Worm (Caenorhabditis elegans): Measurements from ENCODE around the gene abts-3.

abts-3 gene

ce11 chrII:6138138-6138537 lies 5.4 kb downstream of the abts-3 start:
- TF ChIP-seq med-1 (GFP tag; optimal IDR thresholded peaks at IDR 0.05; ENCODE audit: insufficient read depth) (no peak), cog-1 (tag; optimal IDR thresholded peaks at IDR 0.05) (no peak), ztf-29 (GFP tag; IDR thresholded peaks at IDR 0.05) (no peak), ztf-23 (GFP tag; IDR thresholded peaks at IDR 0.05) (no peak), tab-1 (GFP tag; IDR thresholded peaks at IDR 0.05) (no peak), ref-1 (GFP tag; conservative IDR thresholded peaks at IDR 0.05) (no peak), T22C8.4 (GFP tag; IDR thresholded peaks at IDR 0.05) (no peak), klf-2 (GFP tag; conservative IDR thresholded peaks at IDR 0.05) (no peak), flt-1 (GFP tag; IDR thresholded peaks at IDR 0.05) (no peak)

- no peak for TF ChIP-seq ztf-29 (GFP tag; IDR thresholded peaks at IDR 0.05)
- no peak for TF ChIP-seq klf-2 (GFP tag; conservative IDR thresholded peaks at IDR 0.05)
- TF ChIP-seq ref-1 (GFP tag; conservative IDR thresholded peaks at IDR 0.05), result no peak
- no peak for TF ChIP-seq med-1 (GFP tag; optimal IDR thresholded peaks at IDR 0.05; ENCODE audit: insufficient read depth)
- no peak for TF ChIP-seq T22C8.4 (GFP tag; IDR thresholded peaks at IDR 0.05)
- no peak for TF ChIP-seq tab-1 (GFP tag; IDR thresholded peaks at IDR 0.05)
- TF ChIP-seq cog-1 (tag; optimal IDR thresholded peaks at IDR 0.05), result no peak
- no peak for TF ChIP-seq ztf-23 (GFP tag; IDR thresholded peaks at IDR 0.05)
Measured at ce11 chrII:6139484-6139883, 6.8 kb downstream of the abts-3 start.

- TF ChIP-seq ztf-29 (GFP tag; IDR thresholded peaks at IDR 0.05) (no peak), cog-1 (tag; optimal IDR thresholded peaks at IDR 0.05) (no peak), T22C8.4 (GFP tag; IDR thresholded peaks at IDR 0.05) (no peak), klf-2 (GFP tag; conservative IDR thresholded peaks at IDR 0.05) (no peak), tab-1 (GFP tag; IDR thresholded peaks at IDR 0.05) (no peak), ztf-23 (GFP tag; IDR thresholded peaks at IDR 0.05) (no peak), flt-1 (GFP tag; IDR thresholded peaks at IDR 0.05) (no peak)
Measured at ce11 chrII:6142539-6142938, 9.8 kb downstream of the abts-3 start.

ce11 chrII:6147131-6147530 lies 14.4 kb downstream of the abts-3 start:
- TF ChIP-seq ztf-23 (GFP tag; IDR thresholded peaks at IDR 0.05) (no peak), klf-2 (GFP tag; conservative IDR thresholded peaks at IDR 0.05) (no peak), cog-1 (tag; optimal IDR thresholded peaks at IDR 0.05) (no peak), T22C8.4 (GFP tag; IDR thresholded peaks at IDR 0.05) (no peak), flt-1 (GFP tag; IDR thresholded peaks at IDR 0.05) (no peak), ztf-29 (GFP tag; IDR thresholded peaks at IDR 0.05) (no peak), ref-1 (GFP tag; conservative IDR thresholded peaks at IDR 0.05) (no peak), tab-1 (GFP tag; IDR thresholded peaks at IDR 0.05) (no peak), med-1 (GFP tag; optimal IDR thresholded peaks at IDR 0.05; ENCODE audit: insufficient read depth) (no peak)

- TF ChIP-seq ref-1 (GFP tag; conservative IDR thresholded peaks at IDR 0.05) (no peak), ztf-23 (GFP tag; IDR thresholded peaks at IDR 0.05) (no peak), tab-1 (GFP tag; IDR thresholded peaks at IDR 0.05) (no peak), cog-1 (tag; optimal IDR thresholded peaks at IDR 0.05) (no peak), T22C8.4 (GFP tag; IDR thresholded peaks at IDR 0.05) (no peak), ztf-29 (GFP tag; IDR thresholded peaks at IDR 0.05) (no peak), klf-2 (GFP tag; conservative IDR thresholded peaks at IDR 0.05) (no peak), med-1 (GFP tag; optimal IDR thresholded peaks at IDR 0.05; ENCODE audit: insufficient read depth) (no peak), flt-1 (GFP tag; IDR thresholded peaks at IDR 0.05) (no peak)
Measured at ce11 chrII:6148369-6148768, 15.7 kb downstream of the abts-3 start.

- TF ChIP-seq med-1 (GFP tag; optimal IDR thresholded peaks at IDR 0.05; ENCODE audit: insufficient read depth) (no peak), tab-1 (GFP tag; IDR thresholded peaks at IDR 0.05) (no peak), ref-1 (GFP tag; conservative IDR thresholded peaks at IDR 0.05) (no peak), T22C8.4 (GFP tag; IDR thresholded peaks at IDR 0.05) (no peak), klf-2 (GFP tag; conservative IDR thresholded peaks at IDR 0.05) (no peak)
Measured at ce11 chrII:6149434-6149833, 16.7 kb downstream of the abts-3 start.

ce11 chrII:6158111-6158510 lies 25.4 kb downstream of the abts-3 start:
- TF ChIP-seq med-1 (GFP tag; optimal IDR thresholded peaks at IDR 0.05; ENCODE audit: insufficient read depth), result no peak
- no peak for TF ChIP-seq flt-1 (GFP tag; IDR thresholded peaks at IDR 0.05)

ce11 chrII:6160994-6161393 lies 28.3 kb downstream of the abts-3 start, which contains the start of gene exp-1:
exp-1 (minus strand) TSS chrII:6161094.
- TF ChIP-seq med-1 (GFP tag; optimal IDR thresholded peaks at IDR 0.05; ENCODE audit: insufficient read depth) (no peak), T22C8.4 (GFP tag; IDR thresholded peaks at IDR 0.05) (no peak), cog-1 (tag; optimal IDR thresholded peaks at IDR 0.05) (no peak), ztf-29 (GFP tag; IDR thresholded peaks at IDR 0.05) (no peak), flt-1 (GFP tag; IDR thresholded peaks at IDR 0.05) (no peak), ref-1 (GFP tag; conservative IDR thresholded peaks at IDR 0.05) (no peak), klf-2 (GFP tag; conservative IDR thresholded peaks at IDR 0.05) (no peak), tab-1 (GFP tag; IDR thresholded peaks at IDR 0.05) (no peak), ztf-23 (GFP tag; IDR thresholded peaks at IDR 0.05) (no peak)

ce11 chrII:6165152-6165551 lies 32.5 kb downstream of the abts-3 start:
- TF ChIP-seq med-1 (GFP tag; optimal IDR thresholded peaks at IDR 0.05; ENCODE audit: insufficient read depth), result no peak
- TF ChIP-seq ztf-23 (GFP tag; IDR thresholded peaks at IDR 0.05), result no peak
- TF ChIP-seq cog-1 (tag; optimal IDR thresholded peaks at IDR 0.05), result no peak
- no peak for TF ChIP-seq ztf-29 (GFP tag; IDR thresholded peaks at IDR 0.05)
- TF ChIP-seq T22C8.4 (GFP tag; IDR thresholded peaks at IDR 0.05), result no peak
- TF ChIP-seq tab-1 (GFP tag; IDR thresholded peaks at IDR 0.05), result no peak
- TF ChIP-seq klf-2 (GFP tag; conservative IDR thresholded peaks at IDR 0.05), result no peak
- TF ChIP-seq flt-1 (GFP tag; IDR thresholded peaks at IDR 0.05), result no peak
- no peak for TF ChIP-seq ref-1 (GFP tag; conservative IDR thresholded peaks at IDR 0.05)

ce11 chrII:6168714-6169113 lies 36.0 kb downstream of the abts-3 start:
- TF ChIP-seq flt-1 (GFP tag; IDR thresholded peaks at IDR 0.05) (no peak), ztf-23 (GFP tag; IDR thresholded peaks at IDR 0.05) (no peak), klf-2 (GFP tag; conservative IDR thresholded peaks at IDR 0.05) (no peak), med-1 (GFP tag; optimal IDR thresholded peaks at IDR 0.05; ENCODE audit: insufficient read depth) (no peak), cog-1 (tag; optimal IDR thresholded peaks at IDR 0.05) (no peak), T22C8.4 (GFP tag; IDR thresholded peaks at IDR 0.05) (no peak), tab-1 (GFP tag; IDR thresholded peaks at IDR 0.05) (no peak), ztf-29 (GFP tag; IDR thresholded peaks at IDR 0.05) (no peak), ref-1 (GFP tag; conservative IDR thresholded peaks at IDR 0.05) (no peak)
